Fruit fly (Drosophila melanogaster) whole organism, adult: ENCODE measurements around the gene CG7668.
A peak's percentile ranks its signal among the peaks of the same experiment; 100 is the strongest.

Experiments used
- CG11617 ChIP-seq: fragments of 200-800 bp; sonication (Bioruptor generic); optimal IDR thresholded peaks from 2 replicates; lab custom pipeline; 2017; ENCODE audit warnings: mild to moderate bottlenecking, missing biosample characterization, missing genetic modification reagents, missing genetic modification characterization
- CG12768 ChIP-seq: fragments of 200-800 bp; sonication (Bioruptor generic); optimal IDR thresholded peaks from 2 replicates; lab custom pipeline; 2017; ENCODE audit warnings: missing biosample characterization, missing genetic modification characterization, mild to moderate bottlenecking, moderate library complexity, missing genetic modification reagents
- CG14711 ChIP-seq: fragments of 200-800 bp; sonication (Bioruptor generic); optimal IDR thresholded peaks from 2 replicates; lab custom pipeline; 2018; ENCODE audit warnings: missing biosample characterization, mild to moderate bottlenecking, missing genetic modification characterization, moderate library complexity
- CG1620 ChIP-seq: fragments of 200-800 bp; sonication (Bioruptor generic); optimal IDR thresholded peaks from 2 replicates; lab custom pipeline; 2016; ENCODE audit warnings: missing biosample characterization, missing genetic modification characterization
- CG33017 ChIP-seq: fragments of 200-800 bp; sonication (Bioruptor generic); optimal IDR thresholded peaks from 2 replicates; lab custom pipeline; 2018; ENCODE audit warnings: missing biosample characterization, mild to moderate bottlenecking, missing genetic modification characterization, moderate library complexity
- CG5204 ChIP-seq: fragments of 200-800 bp; sonication (Bioruptor generic); optimal IDR thresholded peaks from 2 replicates; lab custom pipeline; 2016; ENCODE audit warnings: missing biosample characterization, missing genetic modification characterization
- CG7045 ChIP-seq: fragments of 200-800 bp; sonication (Bioruptor generic); optimal IDR thresholded peaks from 2 replicates; lab custom pipeline; 2017; ENCODE audit warnings: missing biosample characterization, mild to moderate bottlenecking, missing genetic modification characterization
- CG7101 ChIP-seq: fragments of 200-800 bp; sonication (Bioruptor generic); optimal IDR thresholded peaks from 2 replicates; lab custom pipeline; 2018; ENCODE audit warnings: missing biosample characterization, mild to moderate bottlenecking, missing genetic modification characterization, moderate library complexity
- Clk ChIP-seq: fragments of 200-800 bp; sonication (Bioruptor generic); optimal IDR thresholded peaks from 2 replicates; lab custom pipeline; 2017; ENCODE audit warnings: missing biosample characterization, missing genetic modification characterization
- Crg-1 ChIP-seq: fragments of 200-800 bp; sonication (Bioruptor generic); optimal IDR thresholded peaks from 2 replicates; lab custom pipeline; 2016; ENCODE audit warnings: missing biosample characterization, missing genetic modification characterization
- Hr96 ChIP-seq: fragments of 200-800 bp; sonication (Bioruptor generic); optimal IDR thresholded peaks from 2 replicates; lab custom pipeline; 2016; ENCODE audit warnings: missing biosample characterization, missing genetic modification characterization
- Mnt ChIP-seq: fragments of 200-800 bp; sonication (Bioruptor generic); optimal IDR thresholded peaks from 2 replicates; lab custom pipeline; 2016; ENCODE audit warnings: missing biosample characterization, mild to moderate bottlenecking, missing genetic modification characterization
- bab1 ChIP-seq: fragments of 200-800 bp; sonication (Bioruptor generic); optimal IDR thresholded peaks from 3 replicates; lab custom pipeline; 2019; ENCODE audit warnings: missing biosample characterization, mild to moderate bottlenecking, missing genetic modification characterization, moderate library complexity
- cic ChIP-seq: fragments of 200-800 bp; sonication (Bioruptor generic); optimal IDR thresholded peaks from 2 replicates; lab custom pipeline; 2017; ENCODE audit warnings: missing biosample characterization, mild to moderate bottlenecking, missing genetic modification characterization, moderate library complexity
- cnc ChIP-seq, 2 experiments: fragments of >200 bp; optimal IDR thresholded peaks; 2 replicates each; lab custom pipeline; 2017
- kay ChIP-seq: fragments of 200-800 bp; sonication (Bioruptor generic); peaks from one replicate; lab custom pipeline; 2016; ENCODE audit warnings: missing biosample characterization, missing genetic modification characterization, borderline replicate concordance
- ovo ChIP-seq: fragments of 200-800 bp; sonication (Bioruptor generic); optimal IDR thresholded peaks from 2 replicates; lab custom pipeline; 2016; ENCODE audit warnings: missing biosample characterization, missing genetic modification characterization
- pad ChIP-seq: fragments of 200-800 bp; sonication (Bioruptor generic); optimal IDR thresholded peaks from 3 replicates; lab custom pipeline; 2017; ENCODE audit warnings: missing biosample characterization, missing genetic modification characterization, mild to moderate bottlenecking, moderate library complexity, missing genetic modification reagents
- tj ChIP-seq: fragments of 200-800 bp; sonication (Bioruptor generic); optimal IDR thresholded peaks from 3 replicates; lab custom pipeline; 2017; ENCODE audit warnings: missing biosample characterization, mild to moderate bottlenecking, missing genetic modification characterization, moderate library complexity
- toe ChIP-seq: fragments of 200-800 bp; sonication (Bioruptor generic); optimal IDR thresholded peaks from 2 replicates; lab custom pipeline; 2016; ENCODE audit warnings: missing biosample characterization, missing genetic modification characterization

Gene CG7668

dm6 chr3L:19994015-19994414, 8.5 kb upstream of the CG7668 start:
- peak; percentile 36 for TF ChIP-seq CG14711 (tag; lab: Kevin White, UChicago)
- TF ChIP-seq CG1620: no peak
- TF ChIP-seq kay: peak; percentile 40

- TF ChIP-seq kay: no peak
- TF ChIP-seq ovo (GFP tag; lab: Kevin White, UChicago): no peak
- no peak for TF ChIP-seq CG7101 (tag; lab: Kevin White, UChicago)
- no peak for TF ChIP-seq Crg-1
- TF ChIP-seq tj (GFP tag; lab: Kevin White, UChicago): no peak
- no peak for TF ChIP-seq cnc (optimal IDR thresholded peaks at IDR 0.05; lab: Kevin White, UChicago)
- no peak for TF ChIP-seq Hr96
- no peak for TF ChIP-seq Clk (GFP tag; lab: Kevin White, UChicago)
- no peak for TF ChIP-seq Mnt (GFP tag; lab: Kevin White, UChicago)
- no peak for TF ChIP-seq cic (GFP tag; lab: Kevin White, UChicago)
- TF ChIP-seq bab1 (GFP tag; lab: Kevin White, UChicago): no peak
- no peak for TF ChIP-seq CG11617
- no peak for TF ChIP-seq toe (GFP tag; lab: Kevin White, UChicago)
- TF ChIP-seq CG5204 (GFP tag; lab: Kevin White, UChicago): peak; percentile 33
- peak; percentile 45 for TF ChIP-seq CG12768 (GFP tag; lab: Kevin White, UChicago)
Observed at dm6 chr3L:20000081-20000736, 2.3 kb upstream of the CG7668 start, which contains the start of the genes Tom20 and Gabat. Gene Tom20, plus strand, starts transcription at chr3L:20000644. Gene Gabat, minus strand, starts transcription at chr3L:20000686.

DNA sequence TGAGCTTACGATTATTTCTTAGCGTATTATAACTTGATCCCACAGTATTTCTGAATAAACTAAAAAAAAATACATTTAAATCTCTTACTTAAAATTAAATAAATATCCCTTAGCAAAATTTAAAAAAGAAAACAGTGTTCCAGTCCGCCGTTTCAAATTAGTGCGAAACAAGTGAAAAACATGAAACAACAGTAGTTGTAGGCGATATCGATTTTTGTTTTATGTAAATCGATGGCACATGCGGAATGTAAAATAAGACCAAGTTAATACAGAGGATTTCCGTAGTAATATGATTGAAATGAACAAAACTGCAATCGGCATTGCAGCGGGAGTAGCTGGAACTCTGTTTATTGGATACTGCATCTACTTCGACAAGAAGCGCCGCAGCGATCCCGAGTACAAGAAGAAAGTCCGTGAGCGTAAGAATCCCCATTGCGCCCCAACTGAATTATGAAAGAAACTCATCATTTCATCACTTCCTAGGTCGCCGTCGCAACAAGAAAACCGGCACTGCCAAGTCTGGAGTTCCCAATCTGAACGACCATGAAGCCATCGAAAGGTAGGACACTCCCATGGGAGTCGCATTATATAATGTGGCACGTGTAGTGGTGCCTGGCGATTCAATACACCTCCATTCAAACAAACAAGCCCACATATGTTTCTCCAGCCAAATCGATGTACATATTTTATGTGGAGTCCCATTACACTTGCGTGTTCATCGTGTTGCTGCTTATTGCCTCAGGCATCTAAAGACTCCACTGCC, 1.5 kb upstream of the CG7668 start:
- TF ChIP-seq bab1 (GFP tag; lab: Kevin White, UChicago) (no peak), pad (GFP tag; lab: Kevin White, UChicago) (no peak), Mnt (GFP tag; lab: Kevin White, UChicago) (peak; percentile 67), CG7101 (tag; lab: Kevin White, UChicago) (no peak)

DNA sequence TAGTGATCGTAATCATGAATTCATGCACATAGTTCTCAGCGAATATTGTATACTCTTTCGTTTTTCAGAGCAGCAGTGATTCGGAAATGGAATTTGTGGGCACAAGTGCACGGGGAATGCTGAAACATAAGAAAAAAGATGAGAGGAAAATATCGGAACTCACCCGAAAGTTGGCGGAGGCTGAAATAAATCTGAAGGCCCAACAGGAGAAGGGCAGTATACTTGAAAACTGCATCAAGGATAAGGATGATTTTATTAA, 628 bp downstream of the CG7668 start:
- no peak for TF ChIP-seq bab1 (GFP tag; lab: Kevin White, UChicago)
- no peak for TF ChIP-seq Clk (GFP tag; lab: Kevin White, UChicago)
- no peak for TF ChIP-seq CG7101 (tag; lab: Kevin White, UChicago)
- no peak for TF ChIP-seq CG7045 (GFP tag; lab: Kevin White, UChicago)
- TF ChIP-seq Mnt (GFP tag; lab: Kevin White, UChicago): no peak
- no peak for TF ChIP-seq toe (GFP tag; lab: Kevin White, UChicago)
- no peak for TF ChIP-seq kay
- no peak for TF ChIP-seq CG33017
- TF ChIP-seq Hr96: no peak
- no peak for TF ChIP-seq pad (GFP tag; lab: Kevin White, UChicago)
- no peak for TF ChIP-seq cnc (optimal IDR thresholded peaks at IDR 0.05; lab: Kevin White, UChicago)
- no peak for TF ChIP-seq tj (GFP tag; lab: Kevin White, UChicago)
- no peak for TF ChIP-seq CG1620
- no peak for TF ChIP-seq CG14711 (tag; lab: Kevin White, UChicago)
- no peak for TF ChIP-seq Crg-1
- no peak for TF ChIP-seq CG12768 (GFP tag; lab: Kevin White, UChicago)
- no peak for TF ChIP-seq CG11617

- TF ChIP-seq cnc (optimal IDR thresholded peaks at IDR 0.05; lab: Kevin White, UChicago) (no peak), CG33017 (no peak), tj (GFP tag; lab: Kevin White, UChicago) (no peak), CG7101 (tag; lab: Kevin White, UChicago) (no peak), pad (GFP tag; lab: Kevin White, UChicago) (no peak)
Observed at dm6 chr3L:20004442-20004869, 1.9 kb downstream of the CG7668 start.

- TF ChIP-seq bab1 (GFP tag; lab: Kevin White, UChicago) (no peak), pad (GFP tag; lab: Kevin White, UChicago) (peak; percentile 79)
Observed at dm6 chr3L:20005033-20005782, 2.7 kb downstream of the CG7668 start, which contains the start of gene kug. Gene kug, plus strand, starts transcription at chr3L:20005301.
